Fruit fly (Drosophila melanogaster) whole organism, adult: ENCODE data around the gene Btnd.
A peak's percentile ranks its signal among the peaks of the same experiment; 100 is the strongest.

ENCODE experiments used
- CG11617 ChIP-seq: fragments of 200-800 bp; sonication (Bioruptor generic); optimal IDR thresholded peaks from 2 replicates; lab custom pipeline; 2017; ENCODE audit warnings: mild to moderate bottlenecking, missing biosample characterization, missing genetic modification reagents, missing genetic modification characterization
- CG12768 ChIP-seq: fragments of 200-800 bp; sonication (Bioruptor generic); optimal IDR thresholded peaks from 2 replicates; lab custom pipeline; 2017; ENCODE audit warnings: missing biosample characterization, missing genetic modification characterization, mild to moderate bottlenecking, moderate library complexity, missing genetic modification reagents
- CG14711 ChIP-seq: fragments of 200-800 bp; sonication (Bioruptor generic); optimal IDR thresholded peaks from 2 replicates; lab custom pipeline; 2018; ENCODE audit warnings: missing biosample characterization, mild to moderate bottlenecking, missing genetic modification characterization, moderate library complexity
- CG1620 ChIP-seq: fragments of 200-800 bp; sonication (Bioruptor generic); optimal IDR thresholded peaks from 2 replicates; lab custom pipeline; 2016; ENCODE audit warnings: missing biosample characterization, missing genetic modification characterization
- CG33017 ChIP-seq: fragments of 200-800 bp; sonication (Bioruptor generic); optimal IDR thresholded peaks from 2 replicates; lab custom pipeline; 2018; ENCODE audit warnings: missing biosample characterization, mild to moderate bottlenecking, missing genetic modification characterization, moderate library complexity
- CG5204 ChIP-seq: fragments of 200-800 bp; sonication (Bioruptor generic); optimal IDR thresholded peaks from 2 replicates; lab custom pipeline; 2016; ENCODE audit warnings: missing biosample characterization, missing genetic modification characterization
- CG7045 ChIP-seq: fragments of 200-800 bp; sonication (Bioruptor generic); optimal IDR thresholded peaks from 2 replicates; lab custom pipeline; 2017; ENCODE audit warnings: missing biosample characterization, mild to moderate bottlenecking, missing genetic modification characterization
- CG7101 ChIP-seq: fragments of 200-800 bp; sonication (Bioruptor generic); optimal IDR thresholded peaks from 2 replicates; lab custom pipeline; 2018; ENCODE audit warnings: missing biosample characterization, mild to moderate bottlenecking, missing genetic modification characterization, moderate library complexity
- Clk ChIP-seq: fragments of 200-800 bp; sonication (Bioruptor generic); optimal IDR thresholded peaks from 2 replicates; lab custom pipeline; 2017; ENCODE audit warnings: missing biosample characterization, missing genetic modification characterization
- Crg-1 ChIP-seq: fragments of 200-800 bp; sonication (Bioruptor generic); optimal IDR thresholded peaks from 2 replicates; lab custom pipeline; 2016; ENCODE audit warnings: missing biosample characterization, missing genetic modification characterization
- Hr96 ChIP-seq: fragments of 200-800 bp; sonication (Bioruptor generic); optimal IDR thresholded peaks from 2 replicates; lab custom pipeline; 2016; ENCODE audit warnings: missing biosample characterization, missing genetic modification characterization
- Mnt ChIP-seq: fragments of 200-800 bp; sonication (Bioruptor generic); optimal IDR thresholded peaks from 2 replicates; lab custom pipeline; 2016; ENCODE audit warnings: missing biosample characterization, mild to moderate bottlenecking, missing genetic modification characterization
- bab1 ChIP-seq: fragments of 200-800 bp; sonication (Bioruptor generic); optimal IDR thresholded peaks from 3 replicates; lab custom pipeline; 2019; ENCODE audit warnings: missing biosample characterization, mild to moderate bottlenecking, missing genetic modification characterization, moderate library complexity
- cic ChIP-seq: fragments of 200-800 bp; sonication (Bioruptor generic); optimal IDR thresholded peaks from 2 replicates; lab custom pipeline; 2017; ENCODE audit warnings: missing biosample characterization, mild to moderate bottlenecking, missing genetic modification characterization, moderate library complexity
- cnc ChIP-seq, 2 experiments: fragments of >200 bp; optimal IDR thresholded peaks; 2 replicates each; lab custom pipeline; 2017
- kay ChIP-seq: fragments of 200-800 bp; sonication (Bioruptor generic); peaks from one replicate; lab custom pipeline; 2016; ENCODE audit warnings: missing biosample characterization, missing genetic modification characterization, borderline replicate concordance
- ovo ChIP-seq: fragments of 200-800 bp; sonication (Bioruptor generic); optimal IDR thresholded peaks from 2 replicates; lab custom pipeline; 2016; ENCODE audit warnings: missing biosample characterization, missing genetic modification characterization
- pad ChIP-seq: fragments of 200-800 bp; sonication (Bioruptor generic); optimal IDR thresholded peaks from 3 replicates; lab custom pipeline; 2017; ENCODE audit warnings: missing biosample characterization, missing genetic modification characterization, mild to moderate bottlenecking, moderate library complexity, missing genetic modification reagents
- tj ChIP-seq: fragments of 200-800 bp; sonication (Bioruptor generic); optimal IDR thresholded peaks from 3 replicates; lab custom pipeline; 2017; ENCODE audit warnings: missing biosample characterization, mild to moderate bottlenecking, missing genetic modification characterization, moderate library complexity
- toe ChIP-seq: fragments of 200-800 bp; sonication (Bioruptor generic); optimal IDR thresholded peaks from 2 replicates; lab custom pipeline; 2016; ENCODE audit warnings: missing biosample characterization, missing genetic modification characterization

Gene Btnd

DNA sequence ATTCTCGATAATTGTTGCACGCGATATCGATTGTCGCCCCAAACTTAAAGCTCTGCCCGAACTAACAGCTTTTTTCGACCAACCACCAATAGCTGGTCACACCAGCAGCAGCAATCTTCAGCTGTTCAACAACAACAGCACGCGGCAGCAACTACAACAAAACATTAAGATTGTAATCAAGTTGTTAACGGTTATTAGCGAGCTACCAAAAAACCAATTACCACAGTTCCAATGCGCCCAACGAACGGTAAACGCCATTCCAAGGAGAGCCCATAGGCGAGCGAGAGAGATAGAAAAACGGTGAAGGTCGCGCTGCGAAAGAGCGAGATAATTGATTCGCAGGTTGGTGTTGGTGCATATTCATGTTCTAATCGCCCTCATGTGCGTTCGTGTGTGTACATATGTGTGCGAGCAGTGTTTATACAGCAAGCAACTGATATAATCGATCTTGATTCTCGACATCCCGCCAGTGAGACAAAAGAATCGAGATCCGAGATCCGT, 768 bp upstream of the Btnd start, which contains the start of gene Efr:
TSS of gene Efr (plus strand) at position 113 of the 501 bp plus-strand sequence.
- TF ChIP-seq CG7101 (no peak), Clk (GFP tag; lab: Kevin White, UChicago) (no peak), cnc (optimal IDR thresholded peaks at IDR 0.05; lab: Kevin White, UChicago) (no peak), tj (GFP tag; lab: Kevin White, UChicago) (no peak), CG11617 (no peak), ovo (GFP tag; lab: Kevin White, UChicago) (peak; percentile 85), cic (GFP tag; lab: Kevin White, UChicago) (peak; percentile 64), pad (GFP tag; lab: Kevin White, UChicago) (peak; percentile 73), CG1620 (GFP tag; lab: Kevin White, UChicago) (no peak), Crg-1 (GFP tag; lab: Kevin White, UChicago) (no peak), bab1 (peak; percentile 70), CG33017 (tag; lab: Kevin White, UChicago) (no peak), CG14711 (tag; lab: Kevin White, UChicago) (peak; percentile 10), toe (GFP tag; lab: Kevin White, UChicago) (no peak), Hr96 (no peak), Mnt (GFP tag; lab: Kevin White, UChicago) (peak; percentile 76), CG7045 (GFP tag; lab: Kevin White, UChicago) (no peak), CG5204 (GFP tag; lab: Kevin White, UChicago) (no peak), kay (no peak)

DNA sequence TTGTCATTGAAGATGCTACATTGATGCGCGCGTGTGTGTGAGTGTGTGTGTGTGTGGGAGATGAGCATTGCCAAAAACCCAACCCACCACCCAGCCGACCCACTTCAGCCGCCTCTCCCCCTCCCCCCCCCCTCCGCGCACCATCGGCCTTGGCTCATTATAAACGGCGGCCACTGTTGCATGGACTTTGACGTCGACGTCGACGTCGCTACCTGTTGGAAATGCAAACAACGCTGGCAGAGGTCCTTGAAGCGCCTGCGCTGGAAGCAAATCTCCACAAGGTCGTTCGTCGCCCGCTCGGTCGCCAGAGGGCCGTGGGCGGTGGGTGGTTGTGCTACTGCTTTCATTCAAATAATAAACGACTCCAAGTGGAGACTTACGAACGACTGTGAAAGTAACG, 2.5 kb downstream of the Btnd start:
- TF ChIP-seq CG14711 (tag; lab: Kevin White, UChicago): no peak
- no peak for TF ChIP-seq kay
- no peak for TF ChIP-seq Mnt (GFP tag; lab: Kevin White, UChicago)
- no peak for TF ChIP-seq Hr96
- no peak for TF ChIP-seq cic (GFP tag; lab: Kevin White, UChicago)
- TF ChIP-seq Clk (GFP tag; lab: Kevin White, UChicago): no peak
- no peak for TF ChIP-seq bab1
- no peak for TF ChIP-seq ovo (GFP tag; lab: Kevin White, UChicago)
- no peak for TF ChIP-seq cnc (optimal IDR thresholded peaks at IDR 0.05; lab: Kevin White, UChicago)

DNA sequence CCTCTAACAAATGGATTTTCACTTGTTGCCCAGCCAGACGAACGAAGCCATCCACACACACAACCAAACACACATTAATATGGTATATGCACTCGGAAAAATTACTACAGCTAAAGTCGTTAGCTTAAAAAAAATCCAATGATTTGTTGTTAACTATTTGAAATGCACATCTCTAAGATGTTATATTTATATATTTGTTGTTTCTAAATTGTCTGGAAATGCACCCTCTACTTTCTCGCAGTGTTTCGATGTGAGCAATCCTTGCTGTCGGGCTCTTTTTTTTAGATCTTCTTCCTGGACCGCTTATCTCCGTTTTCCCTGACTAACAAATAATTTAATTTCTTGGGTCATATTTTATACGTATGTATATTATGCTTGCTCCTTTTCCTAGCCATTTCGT, 14.0 kb downstream of the Btnd start:
- TF ChIP-seq CG5204 (GFP tag; lab: Kevin White, UChicago) (no peak), CG1620 (GFP tag; lab: Kevin White, UChicago) (no peak), CG7045 (GFP tag; lab: Kevin White, UChicago) (no peak), toe (GFP tag; lab: Kevin White, UChicago) (no peak), Clk (GFP tag; lab: Kevin White, UChicago) (no peak), cic (GFP tag; lab: Kevin White, UChicago) (no peak), Crg-1 (GFP tag; lab: Kevin White, UChicago) (no peak), Mnt (GFP tag; lab: Kevin White, UChicago) (no peak), pad (GFP tag; lab: Kevin White, UChicago) (no peak), CG33017 (tag; lab: Kevin White, UChicago) (no peak), bab1 (no peak), kay (no peak), tj (GFP tag; lab: Kevin White, UChicago) (no peak), Hr96 (no peak), CG7101 (no peak)

DNA sequence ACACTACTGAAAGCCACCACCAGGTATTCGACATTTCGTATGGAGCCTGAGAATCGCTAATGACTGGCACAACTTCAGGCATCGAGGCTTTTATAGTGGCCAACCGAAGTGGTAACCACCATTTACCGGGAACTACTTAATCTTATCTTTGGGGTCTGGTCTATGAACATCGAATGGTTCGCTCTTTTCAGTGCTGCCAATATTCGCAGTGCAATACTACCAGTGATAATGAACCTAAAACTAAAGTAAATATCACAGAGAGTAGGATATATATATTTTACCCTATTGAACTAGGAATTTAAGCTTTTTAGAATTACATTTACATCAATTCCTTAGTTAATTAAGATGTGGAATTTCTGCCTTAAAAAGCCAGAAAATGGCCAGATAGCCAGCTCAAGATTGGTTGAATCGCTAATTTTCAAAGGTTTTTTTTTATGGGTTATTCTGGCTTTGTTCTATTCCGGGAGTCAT, 16.6 kb downstream of the Btnd start, which contains the start of gene vanin-like:
TSS of gene vanin-like (minus strand) at position 51 of the 471 bp plus-strand sequence.
- TF ChIP-seq cnc (optimal IDR thresholded peaks at IDR 0.05; lab: Kevin White, UChicago): peak in 1 of 2 experiments; percentile 1
- no peak for TF ChIP-seq Mnt (GFP tag; lab: Kevin White, UChicago)
- no peak for TF ChIP-seq pad (GFP tag; lab: Kevin White, UChicago)
- TF ChIP-seq bab1: no peak

DNA sequence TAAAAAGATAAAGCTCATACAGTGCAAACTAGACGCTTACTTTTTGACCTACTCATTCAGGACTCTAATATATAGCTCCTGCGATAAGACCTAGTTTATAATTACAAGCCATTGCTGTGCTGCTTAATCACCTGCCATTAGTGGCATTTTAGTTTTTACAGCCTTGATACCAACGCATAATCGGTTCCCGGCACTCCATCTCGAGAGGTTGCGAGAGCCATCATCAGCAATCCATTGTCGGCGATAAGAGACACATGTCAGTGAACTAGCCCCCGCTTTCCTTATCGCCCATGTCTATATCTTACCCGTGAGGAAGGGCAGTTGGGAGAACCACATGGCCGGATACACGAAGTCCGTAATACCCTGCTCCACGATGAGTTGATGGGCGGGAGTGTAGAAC, 17.7 kb downstream of the Btnd start:
- TF ChIP-seq tj (GFP tag; lab: Kevin White, UChicago) (no peak), kay (no peak), CG33017 (tag; lab: Kevin White, UChicago) (no peak), cic (GFP tag; lab: Kevin White, UChicago) (no peak), CG12768 (GFP tag; lab: Kevin White, UChicago) (no peak), CG14711 (tag; lab: Kevin White, UChicago) (no peak), CG7101 (no peak), CG7045 (GFP tag; lab: Kevin White, UChicago) (no peak), bab1 (no peak), CG5204 (GFP tag; lab: Kevin White, UChicago) (no peak)

DNA sequence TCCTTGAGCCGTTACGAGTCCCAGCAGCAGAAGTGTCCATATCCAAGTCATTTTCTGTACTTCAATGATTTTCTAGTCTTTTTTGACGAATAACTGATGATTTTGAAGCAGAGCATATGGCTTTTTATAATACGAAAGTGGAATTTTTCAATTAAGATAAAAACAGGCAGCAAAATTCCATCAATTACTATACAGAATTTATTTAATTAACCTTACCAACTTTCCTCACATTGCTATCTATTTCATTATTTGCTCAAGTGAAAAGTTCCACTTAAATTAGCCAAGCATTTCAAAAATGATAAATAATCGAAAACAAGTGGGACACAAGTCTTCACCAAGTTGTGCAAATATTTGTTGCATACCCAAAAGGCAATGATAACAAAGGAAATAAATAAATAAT, 19.3 kb downstream of the Btnd start, which contains the start of gene CG43090:
TSS of gene CG43090 (minus strand) at position 101 of the 400 bp plus-strand sequence.
- no peak for TF ChIP-seq cnc (optimal IDR thresholded peaks at IDR 0.05; lab: Kevin White, UChicago)
- no peak for TF ChIP-seq kay
- TF ChIP-seq CG7101: no peak
- TF ChIP-seq CG14711 (tag; lab: Kevin White, UChicago): no peak
- no peak for TF ChIP-seq CG7045 (GFP tag; lab: Kevin White, UChicago)
- TF ChIP-seq CG11617: no peak
- no peak for TF ChIP-seq ovo (GFP tag; lab: Kevin White, UChicago)
- no peak for TF ChIP-seq Clk (GFP tag; lab: Kevin White, UChicago)
- TF ChIP-seq CG5204 (GFP tag; lab: Kevin White, UChicago): no peak
- no peak for TF ChIP-seq cic (GFP tag; lab: Kevin White, UChicago)
- TF ChIP-seq Mnt (GFP tag; lab: Kevin White, UChicago): no peak
- TF ChIP-seq bab1: no peak
- TF ChIP-seq Hr96: no peak
- no peak for TF ChIP-seq CG33017 (tag; lab: Kevin White, UChicago)
- TF ChIP-seq CG1620 (GFP tag; lab: Kevin White, UChicago): no peak
- no peak for TF ChIP-seq pad (GFP tag; lab: Kevin White, UChicago)
- TF ChIP-seq toe (GFP tag; lab: Kevin White, UChicago): no peak
- no peak for TF ChIP-seq CG12768 (GFP tag; lab: Kevin White, UChicago)
- no peak for TF ChIP-seq Crg-1 (GFP tag; lab: Kevin White, UChicago)
